Fruit fly (Drosophila melanogaster): ENCODE measurements around the gene CG8032.

Gene CG8032

DNA sequence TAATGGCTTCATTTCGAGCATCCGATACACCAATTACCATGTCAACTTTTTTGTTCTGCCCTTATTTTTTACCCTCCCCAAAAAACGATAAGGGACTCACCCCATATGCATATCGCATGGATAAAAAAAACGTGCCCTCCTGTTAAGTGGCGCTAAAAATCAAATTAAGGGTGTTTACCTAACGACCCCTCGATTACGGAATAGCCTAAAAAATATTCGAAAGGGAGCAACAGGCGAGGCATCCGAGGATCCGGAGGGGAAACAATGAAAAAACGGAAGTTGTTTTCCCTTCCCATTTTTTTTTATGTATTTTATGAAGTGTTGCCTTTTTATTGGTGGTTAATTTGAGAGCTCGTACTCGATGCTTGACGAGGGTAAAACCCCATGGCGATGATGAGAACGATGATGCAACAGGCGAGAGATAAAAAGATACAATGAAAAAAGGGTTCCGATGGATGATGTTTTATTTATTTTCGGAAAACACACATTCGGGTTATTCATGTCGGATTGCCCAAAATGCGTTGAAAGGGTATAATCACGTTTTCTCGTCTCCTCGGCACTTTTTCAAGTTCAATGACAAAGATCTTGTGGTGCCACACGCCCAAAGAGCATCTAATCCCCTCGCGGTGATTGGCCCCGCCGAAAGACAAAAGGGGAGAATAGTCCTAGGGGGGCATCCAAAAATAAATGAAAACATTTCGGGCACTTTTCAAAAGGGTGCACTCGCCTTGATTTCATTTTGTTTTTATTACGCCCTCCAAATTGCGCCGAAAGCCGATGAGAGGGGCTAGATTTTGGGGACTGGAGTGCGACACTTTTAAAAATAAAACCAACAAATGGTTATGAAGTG is 20.6 kb downstream of the CG8032 start, which contains the start of gene CG44227:
Gene CG44227 (minus strand): TSS at position 849 of the 850 bp plus-strand sequence.
- no peak for TF ChIP-seq CTCF (optimal IDR thresholded peaks at IDR 0.05)
- no peak for TF ChIP-seq CG8478 (optimal IDR thresholded peaks at IDR 0.05)

DNA sequence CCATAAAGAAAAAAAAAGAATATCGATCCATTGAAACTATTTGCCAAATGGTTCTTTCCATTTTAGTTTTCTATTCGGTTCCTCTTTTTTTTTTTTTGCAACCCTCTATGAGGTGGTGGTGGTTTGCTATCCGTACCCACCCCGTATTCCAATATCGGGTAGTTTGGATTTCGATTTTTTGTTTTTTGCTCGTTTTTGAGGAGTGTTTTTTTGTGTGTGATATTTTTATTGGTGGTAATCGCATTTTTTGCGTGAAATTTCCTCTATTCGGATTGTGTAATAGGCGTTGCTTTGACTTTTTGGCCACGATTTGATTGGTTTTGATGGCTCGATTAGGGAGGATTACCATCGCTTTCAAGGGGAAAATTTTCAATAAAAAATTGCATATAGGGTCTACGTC is 22.5 kb downstream of the CG8032 start:
- no peak for TF ChIP-seq CG8478 (optimal IDR thresholded peaks at IDR 0.05)
- TF ChIP-seq CTCF (optimal IDR thresholded peaks at IDR 0.05) = no peak

DNA sequence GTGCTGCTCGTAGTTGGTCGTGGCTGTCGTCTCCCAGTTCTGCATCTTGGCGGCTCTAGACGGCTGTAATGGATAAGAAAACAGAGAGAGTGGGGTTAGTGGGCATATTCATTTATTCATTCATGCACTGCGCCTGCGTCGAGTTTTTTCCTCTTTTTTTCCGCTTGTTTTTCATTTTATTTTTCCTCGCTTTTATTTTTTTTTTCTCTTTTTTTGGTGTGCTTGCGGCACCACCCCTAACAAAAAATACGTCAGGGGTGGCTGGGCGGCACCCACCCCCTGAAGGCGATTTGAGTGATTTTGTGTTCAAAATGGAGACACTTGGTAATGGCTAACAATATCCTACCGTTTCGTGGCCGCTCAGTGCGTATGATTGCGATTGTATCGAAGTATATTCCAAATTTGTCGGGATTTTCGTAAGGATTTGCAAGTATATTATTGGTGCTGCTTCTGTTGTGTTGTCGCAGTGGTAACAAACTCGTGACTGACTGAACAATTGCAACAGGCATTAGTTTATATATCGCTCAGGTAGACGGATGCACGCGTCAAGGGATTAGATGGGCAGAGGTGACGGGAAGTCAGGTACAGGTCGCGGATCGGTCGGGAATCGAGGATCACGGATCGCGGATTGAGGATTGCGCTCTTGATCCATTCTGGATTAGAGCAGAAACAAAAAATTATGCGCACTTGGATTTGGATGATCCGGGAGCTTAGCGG is 30.4 kb downstream of the CG8032 start:
- TF ChIP-seq CTCF (optimal IDR thresholded peaks at IDR 0.05) = no peak
- no peak for TF ChIP-seq CG8478 (optimal IDR thresholded peaks at IDR 0.05)

DNA sequence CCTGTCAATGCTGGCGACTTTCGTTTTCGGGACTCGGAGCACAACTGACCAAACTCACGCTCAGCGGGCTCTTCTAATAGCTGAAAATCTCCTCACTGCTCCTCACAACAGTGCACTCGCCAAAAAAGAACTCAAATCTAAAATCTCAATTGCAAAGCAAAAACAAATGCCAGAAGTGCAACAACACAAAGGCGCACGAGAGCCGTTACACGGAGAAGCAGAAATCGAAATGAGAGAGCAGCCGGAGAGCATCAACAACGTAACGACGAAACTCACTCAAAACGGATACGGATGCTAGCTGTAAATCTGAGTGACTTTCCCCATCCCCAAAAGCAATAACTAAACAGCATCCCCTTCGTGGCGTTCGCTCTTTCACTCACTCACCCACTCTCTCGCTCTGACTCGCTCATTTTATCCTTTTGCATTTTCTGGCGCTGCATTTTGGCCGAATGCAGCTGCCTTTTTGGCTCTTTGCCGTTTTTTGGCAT is 33.9 kb downstream of the CG8032 start, which contains the start of gene hb:
Gene hb (minus strand): TSS at position 51 of the 488 bp plus-strand sequence.
- TF ChIP-seq CTCF (optimal IDR thresholded peaks at IDR 0.05) = no peak

DNA sequence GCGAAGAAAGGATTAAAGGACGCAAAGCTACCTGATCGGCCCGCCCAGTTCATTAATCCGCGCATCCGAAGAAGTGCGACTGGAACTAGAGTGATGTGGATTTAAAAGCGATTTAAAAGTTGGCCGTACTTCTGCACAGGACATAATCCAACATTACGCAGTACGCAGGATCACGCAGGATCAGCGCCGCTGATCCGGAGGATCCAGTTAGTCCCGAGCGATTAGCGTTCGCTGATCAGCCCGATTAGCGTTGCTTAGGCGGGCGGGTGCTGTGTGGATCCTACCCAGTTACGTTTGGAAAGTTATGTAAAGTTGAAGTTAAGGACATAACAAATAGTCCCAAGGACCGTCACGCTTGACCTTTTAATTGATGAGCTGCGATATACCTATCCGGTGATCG is 35.3 kb downstream of the CG8032 start:
- no peak for TF ChIP-seq CTCF (optimal IDR thresholded peaks at IDR 0.05)
- TF ChIP-seq CG8478 (optimal IDR thresholded peaks at IDR 0.05) = no peak

DNA sequence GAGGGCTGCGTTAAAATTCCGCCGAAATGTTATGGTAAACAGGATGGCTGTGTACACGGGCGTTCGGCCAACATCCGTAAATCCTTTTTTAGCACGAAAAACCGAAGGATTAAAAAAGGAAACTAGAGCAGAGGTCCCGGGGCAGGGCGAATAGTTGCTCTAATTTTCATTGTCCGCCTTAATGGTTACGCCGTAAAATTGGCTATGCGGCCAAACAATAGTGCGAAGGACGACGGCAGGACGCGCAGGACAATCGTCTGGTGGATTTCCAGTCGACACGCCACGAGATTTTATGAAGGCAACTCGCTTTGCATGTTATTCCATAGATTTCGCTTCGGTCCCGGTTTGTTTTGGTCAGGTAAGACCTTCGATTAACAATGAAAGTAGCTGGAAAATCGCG is 36.7 kb downstream of the CG8032 start:
- no peak for TF ChIP-seq CG8478 (optimal IDR thresholded peaks at IDR 0.05)
- TF ChIP-seq CTCF (optimal IDR thresholded peaks at IDR 0.05) = no peak

DNA sequence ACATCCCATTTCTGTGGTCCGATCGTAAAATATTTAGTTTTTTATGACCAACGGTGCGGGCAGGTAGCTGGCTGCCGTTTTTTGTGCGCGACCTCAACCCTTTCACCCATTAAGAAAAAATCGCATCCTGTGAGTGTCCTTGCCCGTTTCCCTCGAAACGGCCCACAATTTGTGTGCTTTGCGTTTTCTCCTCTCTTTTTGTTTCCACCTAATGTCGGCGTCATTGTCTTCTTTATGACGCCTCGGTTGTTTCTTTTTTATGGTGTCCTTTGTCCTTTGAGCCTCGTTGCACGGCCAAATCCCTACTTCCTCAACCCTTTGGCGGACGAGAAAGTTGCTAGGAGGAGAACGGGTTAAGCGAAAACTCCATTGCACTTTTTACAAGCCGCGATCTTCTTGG is 37.3 kb downstream of the CG8032 start:
- TF ChIP-seq CG8478 (optimal IDR thresholded peaks at IDR 0.05) (no peak), CTCF (optimal IDR thresholded peaks at IDR 0.05) (no peak)

DNA sequence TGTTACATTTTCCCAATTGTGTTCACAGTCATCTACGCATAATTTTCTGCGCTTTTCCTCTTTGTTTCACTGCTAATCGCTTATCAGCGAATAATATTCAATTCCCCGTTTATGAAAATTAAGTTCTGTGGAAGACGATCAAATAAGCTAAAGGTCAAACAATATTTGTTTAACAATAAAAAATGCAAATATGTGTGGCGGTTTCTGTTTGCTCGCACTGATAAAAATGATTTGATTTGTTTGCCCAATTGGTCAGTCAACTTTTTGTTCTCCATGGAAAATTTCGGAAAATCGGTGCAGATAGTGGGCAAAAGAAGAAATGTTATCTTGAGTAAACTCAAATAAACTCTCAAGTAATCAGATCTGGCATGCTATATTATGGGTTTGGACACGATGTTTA is 40.8 kb downstream of the CG8032 start:
- TF ChIP-seq CTCF (optimal IDR thresholded peaks at IDR 0.05) = no peak
- TF ChIP-seq CG8478 (optimal IDR thresholded peaks at IDR 0.05) = no peak

DNA sequence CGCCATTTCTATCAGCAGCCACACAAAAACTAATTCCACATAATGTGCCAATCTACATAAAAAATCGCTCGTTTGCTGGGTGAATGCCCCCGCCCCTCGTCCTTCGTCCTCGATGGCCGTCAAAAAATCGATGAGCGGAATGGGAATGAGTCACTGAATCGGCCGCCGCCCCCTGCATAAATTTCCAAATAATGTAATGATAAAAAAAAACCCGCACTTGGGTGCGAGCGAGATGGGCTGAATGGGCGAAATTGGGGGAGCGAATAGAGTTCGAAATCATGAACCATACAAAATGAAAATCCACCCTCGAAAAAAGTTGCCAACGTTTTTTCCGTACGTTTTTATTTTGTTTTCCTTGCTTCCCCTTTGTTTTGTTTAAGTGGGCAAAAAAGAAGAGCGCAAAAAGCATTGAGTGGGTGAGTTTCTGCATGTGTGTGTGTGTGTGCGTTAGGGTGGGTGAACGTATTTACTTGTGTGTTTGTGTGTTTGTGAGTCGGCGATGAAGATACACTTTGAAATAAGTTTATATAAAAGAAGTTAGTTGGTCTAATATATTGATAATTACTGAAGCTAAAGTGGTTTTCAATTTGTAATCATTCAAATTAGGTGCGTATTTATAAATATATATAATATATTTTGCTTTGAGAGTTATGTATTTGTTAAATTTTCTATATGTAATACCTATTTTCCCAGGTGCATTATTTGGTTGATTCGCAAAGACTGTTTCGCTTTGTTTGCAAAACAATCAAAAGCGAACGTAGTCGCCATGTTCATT is 41.6 kb downstream of the CG8032 start:
- no peak for TF ChIP-seq CTCF (optimal IDR thresholded peaks at IDR 0.05)
- TF ChIP-seq CG8478 (optimal IDR thresholded peaks at IDR 0.05) = no peak

DNA sequence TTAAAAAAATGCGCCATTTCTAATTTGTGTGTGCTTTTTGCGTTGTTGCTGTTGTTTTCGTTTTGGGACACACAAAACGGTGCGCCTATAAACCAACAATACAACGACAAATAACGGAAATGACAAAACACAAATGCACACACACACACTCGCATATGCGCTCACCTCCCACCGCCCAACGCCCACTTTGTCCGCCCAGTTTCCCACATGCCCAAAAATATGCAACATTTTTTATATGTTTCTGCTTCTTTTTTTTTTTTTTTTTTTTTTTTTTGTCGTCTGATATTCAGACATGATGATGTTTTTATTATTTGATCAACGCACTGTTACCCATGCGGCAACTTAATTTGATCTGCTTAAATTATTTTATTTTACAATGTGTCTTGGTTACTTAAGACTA is 43.3 kb downstream of the CG8032 start:
- TF ChIP-seq CTCF (optimal IDR thresholded peaks at IDR 0.05) (no peak), CG8478 (optimal IDR thresholded peaks at IDR 0.05) (no peak)

DNA sequence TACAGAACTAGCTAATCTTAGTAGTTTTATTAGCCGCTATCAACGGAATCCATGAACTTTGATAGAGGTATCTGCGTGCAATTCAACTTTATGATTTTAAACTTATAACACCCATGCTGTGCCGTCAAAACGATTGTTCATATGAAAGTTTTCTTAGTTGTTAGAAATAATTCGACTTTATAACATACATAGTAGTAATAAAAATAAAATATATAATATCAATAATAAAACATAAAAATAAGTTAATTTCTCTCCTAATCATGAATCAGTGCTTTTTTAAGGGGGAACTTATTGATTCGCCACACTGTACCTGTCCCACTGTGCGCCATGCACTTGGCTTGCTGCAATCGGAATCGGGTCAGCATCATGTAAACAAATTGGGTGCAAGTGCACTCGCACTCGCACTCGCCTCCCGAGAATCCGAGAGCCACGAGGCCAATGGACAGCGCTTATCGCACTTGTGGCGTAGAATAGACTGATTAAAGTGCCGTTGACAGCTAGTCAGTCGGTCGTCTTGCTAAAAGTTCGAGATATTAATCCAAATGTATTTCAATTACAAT is 48.1 kb downstream of the CG8032 start:
- no peak for TF ChIP-seq CTCF (optimal IDR thresholded peaks at IDR 0.05)
- TF ChIP-seq CG8478 (optimal IDR thresholded peaks at IDR 0.05) = no peak

DNA sequence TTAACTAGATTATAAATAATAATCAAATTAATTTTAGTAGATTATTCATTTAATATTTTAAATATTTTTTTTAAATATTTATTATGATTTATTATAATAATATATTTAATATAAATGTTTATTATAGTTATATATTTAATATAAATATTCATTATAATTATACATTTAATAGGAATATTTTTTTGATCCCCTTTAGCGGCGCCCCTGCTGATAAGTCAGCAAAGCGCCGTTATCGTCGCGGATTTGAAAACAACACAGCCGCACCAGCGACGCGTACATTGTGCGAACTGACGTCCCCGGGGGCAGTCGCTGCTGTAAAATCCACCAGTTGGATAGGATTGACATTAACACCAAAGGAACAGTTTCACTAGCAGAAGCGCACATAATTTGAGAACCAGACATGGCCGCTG is 48.8 kb downstream of the CG8032 start, which contains the start of gene CG8112:
Gene CG8112 (plus strand): TSS at position 212 of the 410 bp plus-strand sequence.
- TF ChIP-seq CTCF (optimal IDR thresholded peaks at IDR 0.05) (no peak), CG8478 (optimal IDR thresholded peaks at IDR 0.05) (no peak)

DNA sequence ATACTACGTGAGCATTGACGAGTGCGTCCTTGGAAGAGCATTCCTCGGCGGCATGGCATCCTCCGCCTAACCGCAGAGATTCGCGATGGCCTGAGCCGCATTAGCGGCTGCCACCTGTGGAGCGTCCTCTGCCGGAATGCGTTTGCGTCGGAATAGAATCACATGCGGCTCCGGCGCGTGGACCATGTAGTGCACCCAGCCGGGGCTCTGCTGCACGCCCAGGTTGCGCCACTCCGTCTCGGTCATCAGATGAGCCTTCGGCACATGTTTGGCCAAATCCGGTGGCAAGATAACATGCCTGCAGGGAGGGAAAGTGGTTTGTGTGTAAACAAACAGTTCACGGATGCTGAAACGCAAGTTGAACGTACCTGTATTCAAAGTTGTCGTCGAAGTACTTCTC is 51.5 kb downstream of the CG8032 start:
- TF ChIP-seq CTCF (optimal IDR thresholded peaks at IDR 0.05) = peak in 1 of 2 experiments; percentile 22
- TF ChIP-seq CG8478 (optimal IDR thresholded peaks at IDR 0.05) = no peak

DNA sequence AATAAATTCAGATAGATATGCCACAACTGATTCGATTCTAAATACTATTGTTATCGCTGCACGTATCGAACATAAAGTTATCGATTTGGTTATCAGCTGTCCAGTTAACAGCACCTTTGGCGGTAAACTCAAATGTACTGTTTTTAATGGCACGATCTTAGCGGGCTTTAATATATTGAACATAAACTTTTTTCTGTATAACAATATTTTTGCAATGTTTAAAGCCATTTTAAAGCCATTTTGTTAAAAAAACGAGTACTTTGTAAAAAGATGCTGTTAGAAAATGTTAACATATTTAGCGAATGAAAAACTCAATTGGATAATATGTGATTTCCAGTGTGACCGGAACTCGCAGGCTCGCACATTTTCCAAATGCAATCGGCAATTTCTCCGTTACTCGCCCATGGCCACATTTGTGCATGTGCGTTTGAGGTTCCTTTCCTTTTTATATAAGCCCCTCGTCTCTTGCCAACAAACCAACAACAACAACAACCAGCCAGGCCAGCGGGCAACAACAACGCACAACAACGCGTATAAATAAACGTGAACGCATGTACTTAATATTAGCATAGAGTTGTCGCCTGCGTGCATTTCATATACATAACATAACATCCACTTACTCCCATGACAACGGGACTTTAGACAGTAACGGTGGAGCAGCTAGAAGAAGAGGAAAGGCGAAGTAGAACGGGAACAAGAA is 52.1 kb downstream of the CG8032 start, which contains the start of gene TMEM216:
Gene TMEM216 (plus strand): TSS at position 393 of the 700 bp plus-strand sequence.
- TF ChIP-seq CTCF (optimal IDR thresholded peaks at IDR 0.05) = peak in 1 of 2 experiments; percentile 19
- no peak for TF ChIP-seq CG8478 (optimal IDR thresholded peaks at IDR 0.05)

All from S2 (cell line).